Worm (Caenorhabditis elegans) whole organism, L3 larva: Measurements from ENCODE around the gene pph-6.

Experiments used
- ceh-28 ChIP-seq: fragments of 150-350 bp; optimal IDR thresholded peaks from 2 replicates; lab custom pipeline; 2014; ENCODE audit warnings: missing biosample characterization, missing genetic modification reagents, missing genetic modification characterization
- elt-1 ChIP-seq: fragments of 150-350 bp; optimal IDR thresholded peaks from 2 replicates; lab custom pipeline; 2014; ENCODE audit warnings: missing biosample characterization, missing genetic modification characterization
- eor-1 ChIP-seq, 2 experiments: fragments of 150-350 bp; optimal IDR thresholded peaks; 2 replicates each; lab custom pipeline; 2014 to 2018; ENCODE audit warnings: missing biosample characterization in 2 of 2, missing genetic modification characterization in 2 of 2
- lin-39 ChIP-seq: fragments of 150-350 bp; optimal IDR thresholded peaks from 2 replicates; lab custom pipeline; 2018; ENCODE audit warnings: missing biosample characterization, missing genetic modification reagents, missing genetic modification characterization
- pha-4 ChIP-seq: fragments of 150-350 bp; optimal IDR thresholded peaks from 2 replicates; lab custom pipeline; 2014; ENCODE audit warnings: missing biosample characterization, missing genetic modification reagents, missing genetic modification characterization
- unc-39 ChIP-seq: sonication (generic microtip); optimal IDR thresholded peaks from 4 replicates; lab custom pipeline; 2017; ENCODE audit warnings: missing biosample characterization, missing genetic modification characterization
- ztf-4 ChIP-seq: fragments of 150-350 bp; optimal IDR thresholded peaks from 2 replicates; lab custom pipeline; 2014; ENCODE audit warnings: missing biosample characterization, missing genetic modification characterization

DNA sequence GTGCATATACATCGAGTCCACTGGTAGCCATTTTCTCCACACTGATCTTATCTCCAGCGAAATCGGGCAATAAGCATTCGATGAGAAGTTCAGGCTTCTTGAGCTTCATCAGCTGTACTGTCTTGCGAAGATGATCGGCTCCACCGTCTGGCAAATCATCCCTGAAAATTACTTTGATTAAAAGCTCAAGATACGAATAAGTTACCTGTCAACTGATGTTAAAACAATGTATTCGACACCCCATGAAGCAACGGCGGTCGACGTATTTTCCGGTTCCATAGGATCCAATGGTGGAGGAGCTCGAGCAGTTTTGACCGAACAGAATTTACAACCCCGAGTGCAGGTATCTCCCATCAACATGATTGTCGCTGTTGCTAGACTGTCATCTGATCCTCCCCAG, 42.7 kb downstream of the pph-6 start:
- TF ChIP-seq lin-39 (tag; lab: Kevin White, UChicago): no peak
- no peak for TF ChIP-seq ztf-4 (tag; lab: Kevin White, UChicago)
- no peak for TF ChIP-seq ceh-28 (tag; lab: Kevin White, UChicago)
- TF ChIP-seq elt-1: no peak
- no peak for TF ChIP-seq unc-39 (tag; lab: Kevin White, UChicago)
- TF ChIP-seq pha-4 (tag; lab: Kevin White, UChicago): no peak
- TF ChIP-seq eor-1 (tag; optimal IDR thresholded peaks at IDR 0.05; lab: Kevin White, UChicago): no peak
